Worm (Caenorhabditis elegans) whole organism, young adult: ENCODE measurements around the gene cct-5.
A peak's percentile ranks its signal among the peaks of the same experiment; 100 is the strongest.

Experiments used
- C17E4.6 ChIP-seq: fragments of 200-800 bp; sonication (Bioruptor generic); IDR thresholded peaks from 2 replicates; pipeline ENCODE4 v1.3.6; 2022; ENCODE audit warnings: missing genetic modification reagents, missing genetic modification characterization, missing compliant biosample characterization
- F22D6.2 ChIP-seq: sonication (generic microtip); optimal IDR thresholded peaks from 2 replicates; lab custom pipeline; 2016; ENCODE audit warnings: mild to moderate bottlenecking, missing genetic modification characterization, missing compliant biosample characterization
- F33H1.4 ChIP-seq: fragments of 200-800 bp; sonication (Bioruptor generic); IDR thresholded peaks from 2 replicates; pipeline ENCODE4 v1.3.6; 2022; ENCODE audit warnings: missing genetic modification reagents, missing genetic modification characterization, missing compliant biosample characterization
- F39B2.1 ChIP-seq: fragments of 200-800 bp; sonication (Bioruptor generic); IDR thresholded peaks from 2 replicates; pipeline ENCODE4 v1.3.6; 2022; ENCODE audit warnings: missing genetic modification reagents, missing genetic modification characterization, missing compliant biosample characterization
- K11D2.4 ChIP-seq: fragments of 200-800 bp; sonication (Bioruptor generic); IDR thresholded peaks from 2 replicates; pipeline ENCODE4 v1.3.6; 2022; ENCODE audit warnings: missing genetic modification reagents, missing genetic modification characterization, missing compliant biosample characterization
- T07F8.4 ChIP-seq: sonication (generic microtip); optimal IDR thresholded peaks from 2 replicates; lab custom pipeline; 2016; ENCODE audit warnings: mild to moderate bottlenecking, missing genetic modification characterization, moderate library complexity, missing compliant biosample characterization
- T26A5.8 ChIP-seq: sonication (generic microtip); optimal IDR thresholded peaks from 2 replicates; lab custom pipeline; 2016; ENCODE audit warnings: missing genetic modification characterization, missing compliant biosample characterization
- Y53F4B.3 ChIP-seq: fragments of 200-800 bp; sonication (Bioruptor generic); IDR thresholded peaks from 2 replicates; pipeline ENCODE4 v1.3.6; 2022; ENCODE audit warnings: missing genetic modification reagents, missing genetic modification characterization, missing compliant biosample characterization
- Y67H2A.10 ChIP-seq: fragments of 200-800 bp; sonication (Bioruptor generic); conservative IDR thresholded peaks from 2 replicates; pipeline ENCODE4 v1.3.6; 2022; ENCODE audit warnings: missing genetic modification reagents, missing genetic modification characterization, missing compliant biosample characterization
- Y79H2A.3 ChIP-seq: fragments of 200-800 bp; sonication (Bioruptor generic); conservative IDR thresholded peaks from 2 replicates; pipeline ENCODE4 v1.3.6; 2022; ENCODE audit warnings: missing genetic modification reagents, missing genetic modification characterization, missing compliant biosample characterization
- ZK185.1 ChIP-seq: sonication (generic microtip); optimal IDR thresholded peaks from 2 replicates; lab custom pipeline; 2016; ENCODE audit warnings: mild to moderate bottlenecking, missing genetic modification characterization, missing compliant biosample characterization; ENCODE audit not compliant: poor library complexity, severe bottlenecking
- aptf-3 ChIP-seq: fragments of 200-800 bp; sonication (Bioruptor generic); IDR thresholded peaks from 2 replicates; pipeline ENCODE4 v1.3.6; 2022; ENCODE audit warnings: missing genetic modification characterization, missing compliant biosample characterization
- athp-1 ChIP-seq: sonication (generic microtip); optimal IDR thresholded peaks from 2 replicates; lab custom pipeline; 2017; ENCODE audit warnings: mild to moderate bottlenecking, missing genetic modification characterization, missing compliant biosample characterization
- attf-5 ChIP-seq: fragments of 200-800 bp; sonication (Bioruptor generic); optimal IDR thresholded peaks from 2 replicates; lab custom pipeline; 2018; ENCODE audit warnings: mild to moderate bottlenecking, missing genetic modification characterization, missing compliant biosample characterization
- bed-1 ChIP-seq: fragments of 200-800 bp; sonication (Bioruptor generic); IDR thresholded peaks from 2 replicates; pipeline ENCODE4 v1.3.6; 2022; ENCODE audit warnings: missing genetic modification reagents, missing genetic modification characterization, missing compliant biosample characterization
- cebp-1 ChIP-seq, 2 experiments: fragments of 200-800 bp in 1 of 2; sonication (Bioruptor generic) in 1 of 2; sonication (generic microtip) in 1 of 2; IDR thresholded peaks in 1 of 2; optimal IDR thresholded peaks in 1 of 2; 2 replicates each; pipeline versions ENCODE4 v1.3.6 to Lab custom; 2017 to 2022; ENCODE audit warnings: missing compliant biosample characterization in 2 of 2, missing genetic modification characterization in 2 of 2, mild to moderate bottlenecking in 1 of 2, missing genetic modification reagents in 1 of 2, moderate library complexity in 1 of 2
- cebp-2 ChIP-seq: fragments of 200-800 bp; sonication (Bioruptor generic); IDR thresholded peaks from 2 replicates; pipeline ENCODE4 v1.3.6; 2022; ENCODE audit warnings: missing genetic modification characterization, missing compliant biosample characterization
- ceh-100 ChIP-seq: fragments of 200-800 bp; sonication (Bioruptor generic); IDR thresholded peaks from 2 replicates; pipeline ENCODE4 v1.3.6; 2022; ENCODE audit warnings: missing genetic modification reagents, missing genetic modification characterization, missing compliant biosample characterization
- die-1 ChIP-seq: sonication (generic microtip); optimal IDR thresholded peaks from 2 replicates; lab custom pipeline; 2016; ENCODE audit warnings: missing genotype, mild to moderate bottlenecking, missing genetic modification characterization, missing compliant biosample characterization
- dox-1 ChIP-seq: fragments of 200-800 bp; sonication (Bioruptor generic); IDR thresholded peaks from 2 replicates; pipeline ENCODE4 v1.3.6; 2022; ENCODE audit warnings: missing genetic modification reagents, missing genetic modification characterization, missing compliant biosample characterization
- dpl-1 ChIP-seq: fragments of 150-350 bp; optimal IDR thresholded peaks from 2 replicates; lab custom pipeline; 2014; ENCODE audit warnings: missing biosample characterization, missing genetic modification reagents, missing genetic modification characterization
- egl-18 ChIP-seq: fragments of 200-800 bp; sonication (Bioruptor generic); IDR thresholded peaks from 2 replicates; pipeline ENCODE4 v1.3.6; 2022; ENCODE audit warnings: missing genetic modification reagents, missing genetic modification characterization, missing compliant biosample characterization
- egrh-3 ChIP-seq: fragments of 200-800 bp; sonication (Bioruptor generic); IDR thresholded peaks from 2 replicates; pipeline ENCODE4 v1.3.6; 2022; ENCODE audit warnings: missing genetic modification reagents, missing genetic modification characterization, missing compliant biosample characterization
- ets-4 ChIP-seq: fragments of 200-800 bp; sonication (Bioruptor generic); optimal IDR thresholded peaks from 2 replicates; lab custom pipeline; 2018; ENCODE audit warnings: mild to moderate bottlenecking, missing genetic modification characterization, missing compliant biosample characterization
- fkh-3 ChIP-seq: sonication (generic microtip); optimal IDR thresholded peaks from 2 replicates; lab custom pipeline; 2016; ENCODE audit warnings: mild to moderate bottlenecking, missing genetic modification characterization, missing compliant biosample characterization
- gei-17 ChIP-seq: fragments of 200-800 bp; sonication (Bioruptor generic); optimal IDR thresholded peaks from 2 replicates; lab custom pipeline; 2018; ENCODE audit warnings: mild to moderate bottlenecking, missing genetic modification characterization, missing compliant biosample characterization
- hsf-1 ChIP-seq: fragments of 200-800 bp; sonication (Bioruptor generic); IDR thresholded peaks from 2 replicates; pipeline ENCODE4 v1.3.6; 2022; ENCODE audit warnings: missing genetic modification reagents, missing genetic modification characterization, missing compliant biosample characterization
- lag-1 ChIP-seq: fragments of 200-800 bp; sonication (Bioruptor generic); IDR thresholded peaks from 2 replicates; pipeline ENCODE4 v1.3.6; 2022; ENCODE audit warnings: missing genetic modification reagents, missing genetic modification characterization, missing compliant biosample characterization
- let-607 ChIP-seq, 2 experiments: fragments of 200-800 bp in 1 of 2; sonication (Bioruptor generic) in 1 of 2; sonication (generic microtip) in 1 of 2; optimal IDR thresholded peaks; 2 replicates each; lab custom pipeline; 2016 to 2018; ENCODE audit warnings: mild to moderate bottlenecking in 2 of 2, missing compliant biosample characterization in 2 of 2, missing genetic modification characterization in 2 of 2, moderate library complexity in 2 of 2, missing genotype in 1 of 2
- lin-35 ChIP-seq, 3 experiments: fragments of 150-350 bp in 2 of 3; sonication (generic microtip) in 1 of 3; optimal IDR thresholded peaks; 2 replicates each; lab custom pipeline; 2014 to 2018; ENCODE audit warnings: missing biosample characterization in 3 of 3, missing genetic modification characterization in 3 of 3, missing genetic modification reagents in 3 of 3
- madf-10 ChIP-seq: sonication (generic microtip); optimal IDR thresholded peaks from 2 replicates; lab custom pipeline; 2016; ENCODE audit warnings: mild to moderate bottlenecking, missing genetic modification characterization, missing compliant biosample characterization
- mel-28 ChIP-seq: sonication (generic microtip); optimal IDR thresholded peaks from 2 replicates; lab custom pipeline; 2016; ENCODE audit warnings: borderline replicate concordance, mild to moderate bottlenecking, missing genetic modification characterization, missing compliant biosample characterization
- pha-4 ChIP-seq: fragments of 150-350 bp; sonication (generic microtip); optimal IDR thresholded peaks from 2 replicates; lab custom pipeline; 2014; ENCODE audit warnings: missing biosample characterization, missing genetic modification reagents, missing genetic modification characterization
- rcor-1 ChIP-seq: fragments of 200-800 bp; sonication (Bioruptor generic); IDR thresholded peaks from 2 replicates; pipeline ENCODE4 v1.3.6; 2022; ENCODE audit warnings: missing genetic modification reagents, missing genetic modification characterization, missing compliant biosample characterization
- rec-8 ChIP-seq, 2 experiments: sonication (generic microtip); optimal IDR thresholded peaks; 2 replicates each; lab custom pipeline; 2016; ENCODE audit warnings: mild to moderate bottlenecking in 2 of 2, missing genetic modification characterization in 2 of 2, missing genetic modification reagents in 2 of 2, missing genotype in 2 of 2, missing biosample characterization in 1 of 2, missing compliant biosample characterization in 1 of 2, moderate library complexity in 1 of 2
- rpc-1 ChIP-seq, 2 experiments: fragments of 150-350 bp in 1 of 2; sonication (generic microtip) in 1 of 2; optimal IDR thresholded peaks; 2 replicates each; lab custom pipeline; 2014 to 2018; ENCODE audit warnings: missing biosample characterization in 1 of 2, missing genetic modification characterization in 1 of 2, missing genetic modification reagents in 1 of 2, missing genotype in 1 of 2
- sdz-38 ChIP-seq: sonication (generic microtip); optimal IDR thresholded peaks from 2 replicates; lab custom pipeline; 2016; ENCODE audit warnings: missing genotype, missing genetic modification characterization, missing compliant biosample characterization
- snpc-1.1 ChIP-seq: sonication (generic microtip); optimal IDR thresholded peaks from 2 replicates; lab custom pipeline; 2017; ENCODE audit warnings: missing genetic modification characterization, mild to moderate bottlenecking, missing compliant biosample characterization, antibody characterized with exemption, moderate library complexity, missing genotype, missing genetic modification reagents; ENCODE audit not compliant: insufficient read depth
- snpc-4 ChIP-seq, 5 experiments: fragments of 150-350 bp in 1 of 5; sonication (generic microtip) in 4 of 5; optimal IDR thresholded peaks; 2 replicates each; lab custom pipeline; 2014 to 2018; ENCODE audit warnings: missing genetic modification characterization in 5 of 5, missing biosample characterization in 3 of 5, antibody characterized with exemption in 2 of 5, mild to moderate bottlenecking in 2 of 5, missing compliant biosample characterization in 2 of 5, missing genotype in 2 of 5, moderate library complexity in 2 of 5, missing genetic modification reagents in 1 of 5
- sptf-2 ChIP-seq: fragments of 200-800 bp; sonication (Bioruptor generic); optimal IDR thresholded peaks from 2 replicates; lab custom pipeline; 2018; ENCODE audit warnings: mild to moderate bottlenecking, missing genetic modification characterization, missing compliant biosample characterization
- tbp1 ChIP-seq: fragments of 200-800 bp; sonication (Bioruptor generic); optimal IDR thresholded peaks from 2 replicates; lab custom pipeline; 2018; ENCODE audit warnings: mild to moderate bottlenecking, missing genetic modification characterization, missing compliant biosample characterization
- tbx-9 ChIP-seq: sonication (generic microtip); optimal IDR thresholded peaks from 2 replicates; lab custom pipeline; 2016; ENCODE audit warnings: borderline replicate concordance, missing genetic modification characterization, inconsistent platforms, missing compliant biosample characterization
- xnd-1 ChIP-seq: sonication (generic microtip); optimal IDR thresholded peaks from 2 replicates; lab custom pipeline; 2016; ENCODE audit warnings: missing genotype, missing genetic modification reagents, missing genetic modification characterization, missing compliant biosample characterization
- ztf-18 ChIP-seq: sonication (generic microtip); optimal IDR thresholded peaks from 2 replicates; lab custom pipeline; 2016; ENCODE audit warnings: missing genotype, mild to moderate bottlenecking, missing genetic modification characterization, missing compliant biosample characterization
- ztf-25 ChIP-seq: fragments of 200-800 bp; sonication (Bioruptor generic); IDR thresholded peaks from 2 replicates; pipeline ENCODE4 v1.3.6; 2022; ENCODE audit warnings: missing genetic modification reagents, missing genetic modification characterization, missing compliant biosample characterization
- ztf-26 ChIP-seq: sonication (generic microtip); optimal IDR thresholded peaks from 2 replicates; lab custom pipeline; 2017; ENCODE audit warnings: missing genetic modification characterization, missing compliant biosample characterization
- ztf-6 ChIP-seq: fragments of 200-800 bp; sonication (Bioruptor generic); IDR thresholded peaks from 2 replicates; pipeline ENCODE4 v1.3.6; 2022; ENCODE audit warnings: missing genetic modification reagents, missing genetic modification characterization, missing compliant biosample characterization

Gene cct-5

DNA sequence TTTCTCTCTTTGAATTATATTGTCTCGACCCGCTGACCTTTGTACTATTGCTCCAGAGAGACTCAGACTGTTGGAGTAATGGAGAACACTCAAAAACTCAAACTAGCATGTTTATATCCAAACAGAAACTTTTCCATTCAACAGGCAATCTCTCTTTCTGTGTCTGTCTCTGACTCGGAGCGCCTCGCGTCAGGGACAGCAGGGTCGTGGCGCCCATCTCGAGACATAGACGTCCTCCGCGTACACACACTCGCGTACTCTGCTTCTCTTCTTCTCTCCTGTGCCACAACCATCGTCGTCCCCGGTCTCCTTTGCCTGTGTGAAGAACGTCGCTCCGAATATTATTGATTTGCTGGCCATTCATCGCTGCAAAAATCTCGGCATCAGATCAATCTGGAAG lies 44.0 kb upstream of the cct-5 start (continued):
- no peak for TF ChIP-seq mel-28 (tag; lab: Kevin White, UChicago)
- TF ChIP-seq let-607 (tag; optimal IDR thresholded peaks at IDR 0.05; lab: Kevin White, UChicago) = peak; percentile 2 to 30
- TF ChIP-seq ztf-25 = no peak
- TF ChIP-seq snpc-1.1 (tag; lab: Kevin White, UChicago) = no peak
- peak; percentile 90 for TF ChIP-seq attf-5 (GFP tag; lab: Kevin White, UChicago)
- TF ChIP-seq rpc-1 (optimal IDR thresholded peaks at IDR 0.05; lab: Kevin White, UChicago) = no peak
- TF ChIP-seq rpc-1 (tag; optimal IDR thresholded peaks at IDR 0.05; lab: Kevin White, UChicago) = no peak
- TF ChIP-seq ZK185.1 (tag; lab: Kevin White, UChicago) = peak; percentile 40
- TF ChIP-seq rec-8 (tag; optimal IDR thresholded peaks at IDR 0.05; lab: Kevin White, UChicago) = no peak
- no peak for TF ChIP-seq Y53F4B.3 (GFP tag; lab: Robert Waterston, UW)
- no peak for TF ChIP-seq pha-4 (tag; lab: Kevin White, UChicago)
- TF ChIP-seq sdz-38 = no peak
- no peak for TF ChIP-seq F39B2.1
- TF ChIP-seq ceh-100 = no peak
- no peak for TF ChIP-seq lag-1 (GFP tag; lab: Robert Waterston, UW)
- peak; percentile 87 for TF ChIP-seq dox-1
- no peak for TF ChIP-seq athp-1 (tag; lab: Kevin White, UChicago)
- TF ChIP-seq bed-1 = no peak
- TF ChIP-seq sptf-2 (GFP tag; lab: Kevin White, UChicago) = no peak
- TF ChIP-seq ztf-26 (tag; lab: Kevin White, UChicago) = no peak
- TF ChIP-seq dpl-1 = no peak
- TF ChIP-seq tbx-9 (tag; lab: Kevin White, UChicago) = no peak
- TF ChIP-seq T07F8.4 (tag; lab: Kevin White, UChicago) = no peak
- TF ChIP-seq cebp-1 (GFP tag; IDR thresholded peaks at IDR 0.05; lab: Robert Waterston, UW) = peak; percentile 42; the same call in 1 of the 2 replicates
- TF ChIP-seq cebp-1 (tag; optimal IDR thresholded peaks at IDR 0.05; lab: Kevin White, UChicago) = peak; percentile 73
- TF ChIP-seq hsf-1 (GFP tag; lab: Robert Waterston, UW) = no peak
- TF ChIP-seq egl-18 (GFP tag; lab: Robert Waterston, UW) = no peak
- peak; percentile 47 for TF ChIP-seq ztf-18 (tag; lab: Kevin White, UChicago)
- no peak for TF ChIP-seq C17E4.6 (GFP tag; lab: Robert Waterston, UW)
- no peak for TF ChIP-seq Y79H2A.3 (GFP tag; lab: Robert Waterston, UW)
- peak; percentile 43 for TF ChIP-seq ets-4 (GFP tag; lab: Kevin White, UChicago)
- no peak for TF ChIP-seq snpc-4 (GFP tag; optimal IDR thresholded peaks at IDR 0.05; lab: Kevin White, UChicago)
- peak in 3 of 4 experiments; percentile 12 to 55 (median 45) for TF ChIP-seq snpc-4 (tag; optimal IDR thresholded peaks at IDR 0.05; lab: Kevin White, UChicago)
- TF ChIP-seq aptf-3 (GFP tag; lab: Robert Waterston, UW) = no peak
- no peak for TF ChIP-seq Y67H2A.10 (GFP tag; lab: Robert Waterston, UW)
- TF ChIP-seq ztf-6 (GFP tag; lab: Robert Waterston, UW) = no peak
- peak; percentile 6 for TF ChIP-seq die-1 (tag; lab: Kevin White, UChicago)
- no peak for TF ChIP-seq fkh-3 (tag; lab: Kevin White, UChicago)
- TF ChIP-seq egrh-3 (GFP tag; lab: Robert Waterston, UW) = peak; percentile 56
- no peak for TF ChIP-seq cebp-2 (GFP tag; lab: Robert Waterston, UW)
- TF ChIP-seq tbp1 (GFP tag; lab: Kevin White, UChicago) = peak; percentile 8
- TF ChIP-seq F22D6.2 (tag; lab: Kevin White, UChicago) = no peak
- no peak for TF ChIP-seq gei-17 (GFP tag; lab: Kevin White, UChicago)
- TF ChIP-seq T26A5.8 = no peak
- no peak; the same call in 1 of the 2 replicates for TF ChIP-seq rcor-1 (GFP tag; lab: Robert Waterston, UW)
- no peak for TF ChIP-seq K11D2.4 (GFP tag; lab: Robert Waterston, UW)
- TF ChIP-seq lin-35 (GFP tag; optimal IDR thresholded peaks at IDR 0.05; lab: Kevin White, UChicago) = no peak
- no peak for TF ChIP-seq F33H1.4
- TF ChIP-seq madf-10 (tag; lab: Kevin White, UChicago) = peak; percentile 43
- no peak for TF ChIP-seq xnd-1 (tag; lab: Kevin White, UChicago)
